Fruit fly (Drosophila melanogaster) whole organism, prepupa: ENCODE data around the gene CG14545.

Source experiments
- CG10631 ChIP-seq: fragments of 200-800 bp; sonication (Bioruptor generic); optimal IDR thresholded peaks from 2 replicates; lab custom pipeline; 2016; ENCODE audit warnings: missing biosample characterization, missing genetic modification characterization
- CG10669 ChIP-seq: fragments of 200-800 bp; sonication (Bioruptor generic); optimal IDR thresholded peaks from 3 replicates; lab custom pipeline; 2018; ENCODE audit warnings: missing biosample characterization, mild to moderate bottlenecking, missing genetic modification characterization, moderate library complexity
- CG11902 ChIP-seq: fragments of 200-800 bp; sonication (Bioruptor generic); optimal IDR thresholded peaks from 3 replicates; lab custom pipeline; 2016; ENCODE audit warnings: missing biosample characterization, missing genetic modification characterization
- CG15336 ChIP-seq: fragments of 200-800 bp; sonication (Bioruptor generic); IDR thresholded peaks from 2 replicates; pipeline ENCODE4 v1.3.6; 2022; ENCODE audit warnings: missing biosample characterization, missing genetic modification characterization
- CG1621 ChIP-seq: fragments of 200-800 bp; sonication (Bioruptor generic); optimal IDR thresholded peaks from 3 replicates; lab custom pipeline; 2018; ENCODE audit warnings: missing biosample characterization, mild to moderate bottlenecking, missing genetic modification characterization
- CG4318 ChIP-seq: fragments of 200-800 bp; sonication (Bioruptor generic); optimal IDR thresholded peaks from 3 replicates; lab custom pipeline; 2017; ENCODE audit warnings: missing biosample characterization, mild to moderate bottlenecking, missing genetic modification characterization
- CG6163 ChIP-seq: fragments of 200-800 bp; sonication (Bioruptor generic); IDR thresholded peaks from 3 replicates; pipeline ENCODE4 v1.3.6; 2022; ENCODE audit warnings: missing biosample characterization, missing genetic modification characterization
- Lpt ChIP-seq: fragments of 200-800 bp; sonication (Bioruptor generic); optimal IDR thresholded peaks from 3 replicates; lab custom pipeline; 2016; ENCODE audit warnings: missing biosample characterization, missing genetic modification characterization
- Met ChIP-seq: fragments of 200-800 bp; sonication (Bioruptor generic); optimal IDR thresholded peaks from 3 replicates; lab custom pipeline; 2016; ENCODE audit warnings: missing biosample characterization, missing genetic modification characterization
- eg ChIP-seq: fragments of 200-800 bp; sonication (Bioruptor generic); IDR thresholded peaks from 3 replicates; pipeline ENCODE4 v1.3.6; 2022; ENCODE audit warnings: missing biosample characterization, missing genetic modification characterization
- fd59A ChIP-seq: fragments of 200-800 bp; sonication (Bioruptor generic); optimal IDR thresholded peaks from 2 replicates; lab custom pipeline; 2017; ENCODE audit warnings: missing biosample characterization, mild to moderate bottlenecking, missing genetic modification characterization, missing genetic modification reagents
- salr ChIP-seq, 2 experiments: fragments of 200-800 bp; sonication (Bioruptor generic); optimal IDR thresholded peaks; 3 replicates each; lab custom pipeline; 2016 to 2018; ENCODE audit warnings: missing biosample characterization in 2 of 2, missing genetic modification characterization in 2 of 2, mild to moderate bottlenecking in 1 of 2
- topi ChIP-seq: fragments of 200-800 bp; sonication (Bioruptor generic); optimal IDR thresholded peaks from 3 replicates; lab custom pipeline; 2016; ENCODE audit warnings: missing biosample characterization, missing genetic modification characterization

DNA sequence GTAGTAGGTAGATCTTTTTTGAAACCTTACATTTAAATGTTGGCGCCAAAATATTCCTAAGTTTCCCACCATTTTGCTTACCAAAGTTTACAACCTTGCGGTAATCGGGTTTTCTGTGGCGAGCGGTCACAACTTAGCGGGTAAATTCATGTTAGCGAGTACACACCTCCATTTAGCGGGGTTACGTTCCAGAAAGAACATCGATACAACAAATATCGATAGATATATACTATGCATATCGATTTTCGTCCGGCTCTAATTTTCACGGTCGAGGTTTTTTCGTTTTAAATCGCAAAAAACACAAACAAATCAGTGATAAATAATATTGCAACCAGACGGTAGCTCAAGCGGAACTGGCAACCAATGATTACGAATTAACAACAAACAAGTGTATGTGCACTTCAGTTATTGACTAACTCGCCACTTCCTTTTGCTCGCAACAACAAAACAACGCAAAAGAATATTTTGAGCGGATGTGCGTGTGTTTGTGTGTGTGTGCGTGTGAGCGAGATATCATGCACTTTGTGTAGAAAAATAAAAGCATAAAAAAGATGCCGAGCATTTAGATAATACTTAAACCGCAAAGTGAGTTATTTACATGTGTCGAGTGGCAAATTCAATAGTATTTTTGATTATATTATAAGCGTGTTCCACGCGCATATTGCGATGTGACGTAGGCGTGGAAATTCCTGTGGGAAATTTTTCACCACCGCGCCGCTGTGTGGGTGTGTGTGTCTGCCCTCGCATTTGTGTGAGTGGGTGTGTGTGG lies 37.4 kb upstream of the CG14545 start, which contains the start of gene Lnk:
- TF ChIP-seq CG11902 (GFP tag; lab: Kevin White, UChicago) = no peak
- TF ChIP-seq CG10669 (GFP tag; lab: Kevin White, UChicago) = no peak
- peak; percentile 6 for TF ChIP-seq topi (GFP tag; lab: Kevin White, UChicago)
- TF ChIP-seq CG4318 (GFP tag; lab: Kevin White, UChicago) = no peak
- peak; percentile 51 for TF ChIP-seq CG15336 (GFP tag; lab: Robert Waterston, UW)
- no peak for TF ChIP-seq CG6163 (GFP tag; lab: Robert Waterston, UW)
- no peak for TF ChIP-seq CG10631 (GFP tag; lab: Kevin White, UChicago)
- TF ChIP-seq Met (GFP tag; lab: Kevin White, UChicago) = no peak
- TF ChIP-seq salr (GFP tag; optimal IDR thresholded peaks at IDR 0.05; lab: Kevin White, UChicago) = no peak
- TF ChIP-seq fd59A (GFP tag; lab: Kevin White, UChicago) = no peak
- no peak for TF ChIP-seq Lpt (GFP tag; lab: Kevin White, UChicago)
- 0 out of 3 replicates have a peak, but pooled peaks have one; percentile 30 for TF ChIP-seq eg (GFP tag; lab: Robert Waterston, UW)
- no peak for TF ChIP-seq CG1621 (tag; lab: Kevin White, UChicago)
